Fruit fly (Drosophila melanogaster) whole organism, embryonic: ENCODE results near the gene Sfp26Ad.

Source experiments
- CG13775 ChIP-seq: fragments of 200-800 bp; sonication (Bioruptor generic); optimal IDR thresholded peaks from 3 replicates; lab custom pipeline; 2017; ENCODE audit warnings: missing biosample characterization, mild to moderate bottlenecking, missing genetic modification characterization
- CG15073 ChIP-seq: fragments of 200-800 bp; sonication (Bioruptor generic); optimal IDR thresholded peaks from 2 replicates; lab custom pipeline; 2016; ENCODE audit warnings: missing biosample characterization, missing genetic modification characterization
- CG3726 ChIP-seq: fragments of 200-800 bp; sonication (Bioruptor generic); IDR thresholded peaks from 3 replicates; pipeline ENCODE4, ENCODE4 v1.3.6; 2022; ENCODE audit warnings: missing biosample characterization, missing genetic modification characterization
- CG7271 ChIP-seq: fragments of 200-800 bp; sonication (Bioruptor generic); optimal IDR thresholded peaks from 2 replicates; lab custom pipeline; 2018; ENCODE audit warnings: missing biosample characterization, mild to moderate bottlenecking, missing genetic modification characterization, moderate library complexity
- HmgZ ChIP-seq: fragments of 200-800 bp; sonication (Bioruptor generic); optimal IDR thresholded peaks from 2 replicates; lab custom pipeline; 2018; ENCODE audit warnings: missing biosample characterization, mild to moderate bottlenecking, missing genetic modification characterization
- Sry-β ChIP-seq: fragments of 200-800 bp; sonication (Bioruptor generic); optimal IDR thresholded peaks from 2 replicates; lab custom pipeline; 2018; ENCODE audit warnings: missing biosample characterization, mild to moderate bottlenecking, missing genetic modification characterization, moderate library complexity

dm6 chr2L:5945651-5946547 is 2.8 kb upstream of the Sfp26Ad start:
- TF ChIP-seq CG3726 (GFP tag; lab: Robert Waterston, UW) = no peak
- TF ChIP-seq CG7271 = no peak
- no peak for TF ChIP-seq CG15073
- TF ChIP-seq CG13775 (GFP tag; lab: Kevin White, UChicago) = no peak
- no peak for TF ChIP-seq HmgZ (tag; lab: Kevin White, UChicago)
- TF ChIP-seq Sry-β (GFP tag; lab: Kevin White, UChicago) = no peak
